Worm (Caenorhabditis elegans) whole organism, mixed stage, embryonic: ENCODE measurements around the gene F27D9.2.
A peak's percentile ranks its signal among the peaks of the same experiment; 100 is the strongest.

Experiments used
- M03D4.4 ChIP-seq: sonication (generic microtip); optimal IDR thresholded peaks from 2 replicates; lab custom pipeline; 2017; ENCODE audit warnings: mild to moderate bottlenecking, missing genetic modification characterization, missing compliant biosample characterization
- ceh-39 ChIP-seq: fragments of 150-350 bp; optimal IDR thresholded peaks from 2 replicates; lab custom pipeline; 2014; ENCODE audit warnings: missing biosample characterization, missing genetic modification characterization
- ceh-43 ChIP-seq: fragments of 200-800 bp; sonication (Bioruptor generic); optimal IDR thresholded peaks from 2 replicates; lab custom pipeline; 2018; ENCODE audit warnings: mild to moderate bottlenecking, missing genetic modification characterization, moderate library complexity, missing compliant biosample characterization
- ceh-83 ChIP-seq: fragments of 200-800 bp; sonication (Bioruptor generic); optimal IDR thresholded peaks from 2 replicates; lab custom pipeline; 2018; ENCODE audit warnings: mild to moderate bottlenecking, missing genetic modification characterization, missing compliant biosample characterization
- ces-1 ChIP-seq: fragments of 150-350 bp; optimal IDR thresholded peaks from 2 replicates; lab custom pipeline; 2014; ENCODE audit warnings: missing biosample characterization, missing genetic modification reagents, missing genetic modification characterization
- cnd-1 ChIP-seq: fragments of 200-800 bp; sonication (Bioruptor generic); optimal IDR thresholded peaks from 2 replicates; lab custom pipeline; 2018; ENCODE audit warnings: mild to moderate bottlenecking, missing genetic modification characterization, missing compliant biosample characterization
- drap-1 ChIP-seq: fragments of 200-800 bp; sonication (Bioruptor generic); optimal IDR thresholded peaks from 3 replicates; lab custom pipeline; 2018; ENCODE audit warnings: mild to moderate bottlenecking, missing genetic modification characterization, missing compliant biosample characterization
- elt-3 ChIP-seq: fragments of 150-350 bp; optimal IDR thresholded peaks from 2 replicates; lab custom pipeline; 2014; ENCODE audit warnings: missing biosample characterization, missing genetic modification characterization
- flh-1 ChIP-seq: fragments of 200-800 bp; sonication (Bioruptor generic); optimal IDR thresholded peaks from 2 replicates; lab custom pipeline; 2018; ENCODE audit warnings: mild to moderate bottlenecking, missing genetic modification characterization, moderate library complexity, missing compliant biosample characterization
- ham-2 ChIP-seq: fragments of 200-800 bp; sonication (Bioruptor generic); optimal IDR thresholded peaks from 2 replicates; lab custom pipeline; 2018; ENCODE audit warnings: mild to moderate bottlenecking, missing genetic modification characterization, missing compliant biosample characterization
- hlh-1 ChIP-seq: fragments of 150-350 bp; optimal IDR thresholded peaks from 2 replicates; lab custom pipeline; 2014; ENCODE audit warnings: missing biosample characterization, missing genetic modification reagents, missing genetic modification characterization
- lin-13 ChIP-seq: fragments of 150-350 bp; optimal IDR thresholded peaks from 2 replicates; lab custom pipeline; 2014; ENCODE audit warnings: missing biosample characterization, missing genetic modification characterization
- lin-32 ChIP-seq: fragments of 200-800 bp; sonication (Bioruptor generic); optimal IDR thresholded peaks from 2 replicates; lab custom pipeline; 2018; ENCODE audit warnings: mild to moderate bottlenecking, missing genetic modification characterization, missing compliant biosample characterization
- mab-5 ChIP-seq: fragments of 150-350 bp; optimal IDR thresholded peaks from 2 replicates; lab custom pipeline; 2014; ENCODE audit warnings: missing biosample characterization, missing genetic modification characterization
- mep-1 ChIP-seq: fragments of 150-350 bp; optimal IDR thresholded peaks from 2 replicates; lab custom pipeline; 2017; ENCODE audit warnings: missing biosample characterization, missing genetic modification reagents, missing genetic modification characterization, inconsistent platforms
- mls-2 ChIP-seq: sonication (generic microtip); optimal IDR thresholded peaks from 2 replicates; lab custom pipeline; 2016; ENCODE audit warnings: mild to moderate bottlenecking, missing genetic modification characterization, moderate library complexity, missing compliant biosample characterization
- nhr-2 ChIP-seq: fragments of 150-350 bp; optimal IDR thresholded peaks from 2 replicates; lab custom pipeline; 2014; ENCODE audit warnings: missing biosample characterization, missing genetic modification characterization
- nhr-237 ChIP-seq: fragments of 150-350 bp; optimal IDR thresholded peaks from 2 replicates; lab custom pipeline; 2014; ENCODE audit warnings: missing biosample characterization, missing genetic modification characterization
- nhr-28 ChIP-seq: fragments of 150-350 bp; optimal IDR thresholded peaks from 2 replicates; lab custom pipeline; 2014; ENCODE audit warnings: missing biosample characterization, missing genetic modification characterization
- nhr-76 ChIP-seq: sonication (generic microtip); optimal IDR thresholded peaks from 2 replicates; lab custom pipeline; 2017; ENCODE audit warnings: missing biosample characterization, missing genetic modification characterization
- pha-4 ChIP-seq: fragments of 150-350 bp; optimal IDR thresholded peaks from 2 replicates; lab custom pipeline; 2018; ENCODE audit warnings: missing biosample characterization, missing genetic modification reagents, missing genetic modification characterization
- sem-2 ChIP-seq: fragments of 200-800 bp; sonication (Bioruptor generic); optimal IDR thresholded peaks from 2 replicates; lab custom pipeline; 2018; ENCODE audit warnings: mild to moderate bottlenecking, missing genetic modification characterization, missing compliant biosample characterization
- snpc-4 ChIP-seq: fragments of 150-350 bp; optimal IDR thresholded peaks from 2 replicates; lab custom pipeline; 2014; ENCODE audit warnings: missing biosample characterization, missing genetic modification characterization
- sptf-1 ChIP-seq: sonication (generic microtip); optimal IDR thresholded peaks from 2 replicates; lab custom pipeline; 2017; ENCODE audit warnings: mild to moderate bottlenecking, missing genetic modification characterization, moderate library complexity, missing compliant biosample characterization
- tbx-8 ChIP-seq: fragments of 200-800 bp; sonication (Bioruptor generic); optimal IDR thresholded peaks from 2 replicates; lab custom pipeline; 2018; ENCODE audit warnings: mild to moderate bottlenecking, missing genetic modification characterization, moderate library complexity, missing compliant biosample characterization
- unc-39 ChIP-seq: fragments of 150-350 bp; optimal IDR thresholded peaks from 2 replicates; lab custom pipeline; 2014; ENCODE audit warnings: missing biosample characterization, missing genetic modification characterization
- unc-62 ChIP-seq: fragments of 150-350 bp; optimal IDR thresholded peaks from 2 replicates; lab custom pipeline; 2014; ENCODE audit warnings: missing biosample characterization, missing genetic modification reagents, missing genetic modification characterization
- zip-8 ChIP-seq: fragments of 150-350 bp; optimal IDR thresholded peaks from 2 replicates; lab custom pipeline; 2014; ENCODE audit warnings: missing biosample characterization, missing genetic modification characterization
- ztf-11 ChIP-seq: fragments of 150-350 bp; optimal IDR thresholded peaks from 2 replicates; lab custom pipeline; 2014; ENCODE audit warnings: missing biosample characterization, missing genetic modification characterization

The F27D9.2 gene

ce11 chrX:7703863-7704262 is 31.1 kb downstream of the F27D9.2 start:
- TF ChIP-seq hlh-1 (tag; lab: Kevin White, UChicago): no peak
- no peak for TF ChIP-seq unc-39
- TF ChIP-seq lin-32 (GFP tag; lab: Kevin White, UChicago): no peak
- no peak for TF ChIP-seq ceh-43 (GFP tag; lab: Kevin White, UChicago)
- TF ChIP-seq nhr-237 (tag; lab: Kevin White, UChicago): no peak
- no peak for TF ChIP-seq nhr-2 (tag; lab: Kevin White, UChicago)
- no peak for TF ChIP-seq ceh-83 (GFP tag; lab: Kevin White, UChicago)
- no peak for TF ChIP-seq sem-2 (GFP tag; lab: Kevin White, UChicago)

- no peak for TF ChIP-seq lin-32 (GFP tag; lab: Kevin White, UChicago)
- TF ChIP-seq sptf-1: no peak
- no peak for TF ChIP-seq mab-5 (tag; lab: Kevin White, UChicago)
- TF ChIP-seq hlh-1 (tag; lab: Kevin White, UChicago): no peak
- no peak for TF ChIP-seq mls-2 (tag; lab: Kevin White, UChicago)
- no peak for TF ChIP-seq elt-3
- TF ChIP-seq nhr-2 (tag; lab: Kevin White, UChicago): no peak
- no peak for TF ChIP-seq M03D4.4 (tag; lab: Kevin White, UChicago)
- TF ChIP-seq unc-62: no peak
- no peak for TF ChIP-seq zip-8 (tag; lab: Kevin White, UChicago)
- TF ChIP-seq nhr-28: no peak
- no peak for TF ChIP-seq tbx-8 (GFP tag; lab: Kevin White, UChicago)
- no peak for TF ChIP-seq lin-13 (tag; lab: Kevin White, UChicago)
- no peak for TF ChIP-seq nhr-76 (tag; lab: Kevin White, UChicago)
- no peak for TF ChIP-seq ceh-83 (GFP tag; lab: Kevin White, UChicago)
- TF ChIP-seq pha-4 (tag; lab: Kevin White, UChicago): no peak
- TF ChIP-seq unc-39: no peak
- TF ChIP-seq ceh-39: no peak
These were observed 34.2 kb downstream of the F27D9.2 start, which contains the start of gene kvs-1 for ce11 chrX:7707031-7707430. Gene kvs-1, minus strand, starts transcription at chrX:7707131.

DNA sequence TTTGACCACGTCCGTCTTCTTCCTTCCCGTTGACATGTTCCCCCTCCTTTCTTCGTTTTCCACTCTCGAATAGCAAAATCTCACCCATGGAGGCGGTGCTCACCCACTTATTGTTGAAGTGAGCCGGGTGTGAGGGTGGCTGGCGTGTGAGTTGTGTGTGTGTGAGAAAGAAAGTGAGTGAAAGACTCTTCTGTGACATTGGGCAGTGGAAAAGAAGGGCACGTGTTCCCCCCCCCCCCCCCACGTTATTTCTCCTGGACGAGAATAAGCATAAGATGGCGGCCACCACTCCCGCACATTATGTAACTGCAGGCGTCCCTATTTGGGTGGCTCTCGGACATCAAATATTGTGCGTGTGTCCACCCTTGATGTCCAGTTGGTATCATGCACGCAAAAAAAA is 37.4 kb downstream of the F27D9.2 start:
- TF ChIP-seq sptf-1 (peak; percentile 84), ces-1 (GFP tag; lab: Kevin White, UChicago) (peak; percentile 4), lin-13 (tag; lab: Kevin White, UChicago) (no peak)

DNA sequence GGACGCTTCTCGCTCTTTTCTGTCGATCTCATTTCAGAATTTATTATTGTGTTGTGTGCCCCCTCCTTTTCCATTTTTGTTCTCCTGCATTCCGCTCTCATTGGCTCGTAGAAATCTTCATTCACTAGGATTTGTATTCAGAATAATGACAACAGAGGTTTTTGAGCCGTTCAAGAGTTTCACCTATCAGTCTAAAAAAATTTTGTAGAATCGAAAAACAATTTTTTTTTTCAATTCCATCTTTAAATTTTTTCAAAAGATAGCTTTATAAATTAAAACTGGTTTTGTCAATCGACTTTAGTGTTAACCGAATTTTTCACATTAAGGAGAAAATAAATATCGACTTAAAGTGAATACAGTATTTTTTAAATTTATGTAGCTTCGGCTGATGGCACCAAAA is 37.9 kb downstream of the F27D9.2 start, which contains the start of gene K09F5.4:
Gene K09F5.4 (minus strand): TSS at position 101 of the 400 bp plus-strand sequence.
- TF ChIP-seq nhr-2 (tag; lab: Kevin White, UChicago): no peak
- no peak for TF ChIP-seq lin-32 (GFP tag; lab: Kevin White, UChicago)
- TF ChIP-seq ceh-83 (GFP tag; lab: Kevin White, UChicago): no peak
- no peak for TF ChIP-seq ceh-39
- TF ChIP-seq snpc-4 (tag; lab: Kevin White, UChicago): no peak
- TF ChIP-seq nhr-237 (tag; lab: Kevin White, UChicago): no peak
- no peak for TF ChIP-seq ztf-11 (tag; lab: Kevin White, UChicago)
- TF ChIP-seq mab-5 (tag; lab: Kevin White, UChicago): no peak
- TF ChIP-seq, all 35 proteins: peak for 0

- TF ChIP-seq drap-1 (GFP tag; lab: Kevin White, UChicago): peak; percentile 5
- no peak for TF ChIP-seq zip-8 (tag; lab: Kevin White, UChicago)
- peak; percentile 29 for TF ChIP-seq mep-1 (tag; lab: Kevin White, UChicago)
- peak; percentile 83 for TF ChIP-seq mls-2 (tag; lab: Kevin White, UChicago)
- no peak for TF ChIP-seq sptf-1
- TF ChIP-seq lin-32 (GFP tag; lab: Kevin White, UChicago): peak; percentile 66
- TF ChIP-seq ceh-43 (GFP tag; lab: Kevin White, UChicago): peak; percentile 10
- TF ChIP-seq ces-1 (GFP tag; lab: Kevin White, UChicago): peak; percentile 99
- TF ChIP-seq hlh-1 (tag; lab: Kevin White, UChicago): peak; percentile 59
- no peak for TF ChIP-seq flh-1 (GFP tag; lab: Kevin White, UChicago)
- TF ChIP-seq cnd-1 (tag; lab: Kevin White, UChicago): peak; percentile 88
- TF ChIP-seq ztf-11 (tag; lab: Kevin White, UChicago): peak; percentile 30
- no peak for TF ChIP-seq nhr-2 (tag; lab: Kevin White, UChicago)
- peak; percentile 63 for TF ChIP-seq ham-2 (GFP tag; lab: Kevin White, UChicago)
These were observed 40.1 kb downstream of the F27D9.2 start for ce11 chrX:7712887-7713286.
